Worm (Caenorhabditis elegans) whole organism, L2 larva: ENCODE data around the gene rmd-1.

ENCODE experiments used
- ZK546.5 ChIP-seq: sonication (generic microtip); optimal IDR thresholded peaks from 2 replicates; lab custom pipeline; 2017; ENCODE audit warnings: missing biosample characterization, missing genetic modification characterization
- alr-1 ChIP-seq: fragments of 150-350 bp; optimal IDR thresholded peaks from 2 replicates; lab custom pipeline; 2014; ENCODE audit warnings: missing biosample characterization, missing genetic modification characterization
- ama-1 ChIP-seq: fragments of 150-350 bp; optimal IDR thresholded peaks from 2 replicates; lab custom pipeline; 2018; ENCODE audit warnings: inconsistent platforms
- ceh-82 ChIP-seq: fragments of 150-350 bp; optimal IDR thresholded peaks from 2 replicates; lab custom pipeline; 2014; ENCODE audit warnings: missing biosample characterization, missing genetic modification characterization
- lin-13 ChIP-seq: fragments of 150-350 bp; optimal IDR thresholded peaks from 2 replicates; lab custom pipeline; 2014; ENCODE audit warnings: missing biosample characterization, missing genetic modification reagents, missing genetic modification characterization
- lsy-2 ChIP-seq, 2 experiments: fragments of 150-350 bp in 1 of 2; sonication (generic microtip) in 1 of 2; optimal IDR thresholded peaks; 2 replicates each; lab custom pipeline; 2014 to 2017; ENCODE audit warnings: missing biosample characterization in 2 of 2, missing genetic modification characterization in 2 of 2
- mab-5 ChIP-seq: fragments of 150-350 bp; optimal IDR thresholded peaks from 2 replicates; lab custom pipeline; 2014; ENCODE audit warnings: missing biosample characterization, missing genetic modification characterization
- nhr-237 ChIP-seq: fragments of 150-350 bp; optimal IDR thresholded peaks from 2 replicates; lab custom pipeline; 2014; ENCODE audit warnings: missing biosample characterization, missing genetic modification characterization
- skn-1 ChIP-seq: sonication (generic microtip); optimal IDR thresholded peaks from 2 replicates; lab custom pipeline; 2017; ENCODE audit warnings: missing biosample characterization, missing genetic modification characterization
- sma-3 ChIP-seq: sonication (generic microtip); optimal IDR thresholded peaks from 2 replicates; lab custom pipeline; 2016; ENCODE audit warnings: missing genetic modification reagents, missing genetic modification characterization, missing compliant biosample characterization
- unc-62 ChIP-seq: fragments of 150-350 bp; optimal IDR thresholded peaks from 2 replicates; lab custom pipeline; 2014; ENCODE audit warnings: missing biosample characterization, missing genetic modification reagents, missing genetic modification characterization
- zag-1 ChIP-seq: fragments of 150-350 bp; optimal IDR thresholded peaks from 2 replicates; lab custom pipeline; 2014; ENCODE audit warnings: missing biosample characterization, missing genetic modification characterization

ce11 chrIII:9770590-9770989 is 11.7 kb downstream of the rmd-1 start:
- TF ChIP-seq alr-1 (tag; lab: Kevin White, UChicago) = no peak
- TF ChIP-seq ceh-82 (tag; lab: Kevin White, UChicago) = no peak
- no peak for TF ChIP-seq unc-62 (GFP tag; lab: Kevin White, UChicago)
- no peak for TF ChIP-seq ama-1
- TF ChIP-seq lin-13 (GFP tag; lab: Kevin White, UChicago) = no peak
- no peak for TF ChIP-seq nhr-237 (tag; lab: Kevin White, UChicago)
- TF ChIP-seq ZK546.5 = no peak
- TF ChIP-seq zag-1 (tag; lab: Kevin White, UChicago) = no peak
- no peak for TF ChIP-seq mab-5 (tag; lab: Kevin White, UChicago)
- no peak for TF ChIP-seq lsy-2 (tag; optimal IDR thresholded peaks at IDR 0.05; lab: Kevin White, UChicago)
- no peak for TF ChIP-seq sma-3
- no peak for TF ChIP-seq skn-1 (tag; lab: Kevin White, UChicago)
